Fruit fly (Drosophila melanogaster) whole organism, embryonic: ENCODE measurements around the gene GstD5.

Experiments used
- Ada2b ChIP-seq: fragments of 200-800 bp; sonication (Bioruptor generic); IDR thresholded peaks from 2 replicates; pipeline ENCODE4 v1.3.6; 2022; ENCODE audit warnings: missing biosample characterization, missing genetic modification characterization
- Bgb ChIP-seq: fragments of 200-800 bp; sonication (Bioruptor generic); IDR thresholded peaks from 2 replicates; pipeline ENCODE4 v1.3.6; 2022; ENCODE audit warnings: missing biosample characterization, missing genetic modification characterization; ENCODE audit not compliant: partially characterized antibody
- CG10274 ChIP-seq: fragments of 200-800 bp; sonication (Bioruptor generic); optimal IDR thresholded peaks from 3 replicates; lab custom pipeline; 2017; ENCODE audit warnings: missing biosample characterization, mild to moderate bottlenecking, missing genetic modification characterization
- CG11247 ChIP-seq: fragments of 200-800 bp; sonication (Bioruptor generic); IDR thresholded peaks from 2 replicates; pipeline ENCODE4 v1.3.6; 2022; ENCODE audit warnings: missing biosample characterization, missing genetic modification characterization
- CG11398 ChIP-seq: fragments of 200-800 bp; sonication (Bioruptor generic); optimal IDR thresholded peaks from 2 replicates; lab custom pipeline; 2016; ENCODE audit warnings: missing biosample characterization, missing genetic modification characterization
- CG12744 ChIP-seq: fragments of 200-800 bp; sonication (Bioruptor generic); optimal IDR thresholded peaks from 2 replicates; lab custom pipeline; 2016; ENCODE audit warnings: missing biosample characterization, missing genetic modification characterization
- CG13775 ChIP-seq: fragments of 200-800 bp; sonication (Bioruptor generic); optimal IDR thresholded peaks from 3 replicates; lab custom pipeline; 2017; ENCODE audit warnings: missing biosample characterization, mild to moderate bottlenecking, missing genetic modification characterization
- CG14441 ChIP-seq: fragments of 200-800 bp; sonication (Bioruptor generic); IDR thresholded peaks from 2 replicates; pipeline ENCODE4 v1.3.6; 2022; ENCODE audit warnings: missing biosample characterization, missing genetic modification characterization
- CG17359 ChIP-seq: fragments of 200-800 bp; sonication (Bioruptor generic); optimal IDR thresholded peaks from 3 replicates; lab custom pipeline; 2018; ENCODE audit warnings: missing biosample characterization, mild to moderate bottlenecking, missing genetic modification characterization, moderate library complexity
- CG2889 ChIP-seq: fragments of 200-800 bp; sonication (Bioruptor generic); IDR thresholded peaks from 3 replicates; pipeline ENCODE4 v1.3.6; 2022; ENCODE audit warnings: missing biosample characterization, missing genetic modification characterization
- CG4404 ChIP-seq: fragments of 200-800 bp; sonication (Bioruptor generic); IDR thresholded peaks from 2 replicates; pipeline ENCODE4 v1.3.6; 2022; ENCODE audit warnings: missing biosample characterization, missing genetic modification characterization
- CG4707 ChIP-seq: fragments of 200-800 bp; sonication (Bioruptor generic); optimal IDR thresholded peaks from 2 replicates; lab custom pipeline; 2018; ENCODE audit warnings: missing biosample characterization, mild to moderate bottlenecking, missing genetic modification characterization, moderate library complexity
- CG4730 ChIP-seq: fragments of 200-800 bp; sonication (Bioruptor generic); IDR thresholded peaks from 2 replicates; pipeline ENCODE4 v1.3.6; 2022; ENCODE audit warnings: missing biosample characterization, missing genetic modification characterization
- CG4820 ChIP-seq: fragments of 200-800 bp; sonication (Bioruptor generic); optimal IDR thresholded peaks from 3 replicates; lab custom pipeline; 2016; ENCODE audit warnings: missing biosample characterization, missing genetic modification characterization
- CG6272 ChIP-seq: fragments of 200-800 bp; sonication (Bioruptor generic); IDR thresholded peaks from 2 replicates; pipeline ENCODE4 v1.3.6; 2022; ENCODE audit warnings: missing biosample characterization, missing genetic modification characterization
- CG7987 ChIP-seq: fragments of 200-800 bp; sonication (Bioruptor generic); optimal IDR thresholded peaks from 2 replicates; lab custom pipeline; 2018; ENCODE audit warnings: missing biosample characterization, mild to moderate bottlenecking, missing genetic modification characterization, moderate library complexity
- CG8944 ChIP-seq: fragments of 200-800 bp; sonication (Bioruptor generic); optimal IDR thresholded peaks from 3 replicates; lab custom pipeline; 2016; ENCODE audit warnings: missing biosample characterization, missing genetic modification characterization
- CG9817 ChIP-seq: fragments of 200-800 bp; sonication (Bioruptor generic); optimal IDR thresholded peaks from 2 replicates; lab custom pipeline; 2018; ENCODE audit warnings: missing biosample characterization, mild to moderate bottlenecking, missing genetic modification characterization, moderate library complexity
- CG9876 ChIP-seq: fragments of 200-800 bp; sonication (Bioruptor generic); optimal IDR thresholded peaks from 2 replicates; lab custom pipeline; 2016; ENCODE audit warnings: missing biosample characterization, missing genetic modification characterization
- Dbx ChIP-seq: fragments of 200-800 bp; sonication (Bioruptor generic); IDR thresholded peaks from 3 replicates; pipeline ENCODE4 v1.3.6; 2022; ENCODE audit warnings: missing biosample characterization, missing genetic modification characterization
- Dek ChIP-seq: fragments of 200-800 bp; sonication (Bioruptor generic); optimal IDR thresholded peaks from 3 replicates; lab custom pipeline; 2019; ENCODE audit warnings: missing biosample characterization, mild to moderate bottlenecking, missing genetic modification characterization, moderate library complexity
- Fer3 ChIP-seq: fragments of 200-800 bp; sonication (Bioruptor generic); optimal IDR thresholded peaks from 2 replicates; lab custom pipeline; 2018; ENCODE audit warnings: missing biosample characterization, mild to moderate bottlenecking, missing genetic modification characterization, moderate library complexity
- HmgZ ChIP-seq: fragments of 200-800 bp; sonication (Bioruptor generic); optimal IDR thresholded peaks from 2 replicates; lab custom pipeline; 2018; ENCODE audit warnings: missing biosample characterization, mild to moderate bottlenecking, missing genetic modification characterization
- Hr3 ChIP-seq: fragments of 200-800 bp; sonication (Bioruptor generic); optimal IDR thresholded peaks from 3 replicates; lab custom pipeline; 2016; ENCODE audit warnings: missing biosample characterization, missing genetic modification characterization
- Hr51 ChIP-seq, 2 experiments: fragments of 200-800 bp; sonication (Bioruptor generic); optimal IDR thresholded peaks; 2 replicates in 1 of 2; 3 replicates in 1 of 2; lab custom pipeline; 2016 to 2018; ENCODE audit warnings: missing biosample characterization in 2 of 2, missing genetic modification characterization in 2 of 2, mild to moderate bottlenecking in 1 of 2, moderate library complexity in 1 of 2
- Jarid2 ChIP-seq: fragments of 200-800 bp; sonication (Bioruptor generic); optimal IDR thresholded peaks from 3 replicates; lab custom pipeline; 2017; ENCODE audit warnings: mild to moderate bottlenecking, missing biosample characterization, missing genetic modification reagents, missing genetic modification characterization
- Kr ChIP-seq: fragments of 200-800 bp; sonication (Bioruptor generic); optimal IDR thresholded peaks from 2 replicates; lab custom pipeline; 2017; ENCODE audit warnings: missing biosample characterization, mild to moderate bottlenecking, missing genetic modification characterization
- NC2α ChIP-seq: fragments of 200-800 bp; sonication (Bioruptor generic); optimal IDR thresholded peaks from 2 replicates; lab custom pipeline; 2016; ENCODE audit warnings: missing biosample characterization, missing genetic modification characterization
- Optix ChIP-seq: fragments of 200-800 bp; sonication (Bioruptor generic); IDR thresholded peaks from 3 replicates; pipeline ENCODE4 v1.3.6; 2022; ENCODE audit warnings: missing biosample characterization, missing genetic modification characterization
- Rx ChIP-seq: fragments of 200-800 bp; sonication (Bioruptor generic); IDR thresholded peaks from 2 replicates; pipeline ENCODE4 v1.3.6; 2022; ENCODE audit warnings: missing biosample characterization, missing genetic modification characterization
- Scr ChIP-seq: fragments of 200-800 bp; sonication (Bioruptor generic); IDR thresholded peaks from 2 replicates; pipeline ENCODE4 v1.3.6; 2022; ENCODE audit warnings: missing biosample characterization, missing genetic modification characterization; ENCODE audit not compliant: partially characterized antibody
- Side ChIP-seq: fragments of 200-800 bp; sonication (Bioruptor generic); optimal IDR thresholded peaks from 2 replicates; lab custom pipeline; 2016; ENCODE audit warnings: missing biosample characterization, missing genetic modification characterization
- Spps ChIP-seq: fragments of 200-800 bp; sonication (Bioruptor generic); optimal IDR thresholded peaks from 2 replicates; lab custom pipeline; 2018; ENCODE audit warnings: missing biosample characterization, mild to moderate bottlenecking, missing genetic modification characterization
- bsh ChIP-seq, 2 experiments: fragments of 200-800 bp; sonication (Bioruptor generic); optimal IDR thresholded peaks; 2 replicates each; lab custom pipeline; 2017 to 2018; ENCODE audit warnings: mild to moderate bottlenecking in 2 of 2, missing biosample characterization in 2 of 2, missing genetic modification characterization in 2 of 2, moderate library complexity in 1 of 2
- chif ChIP-seq, 2 experiments: fragments of 200-800 bp; sonication (Bioruptor generic); optimal IDR thresholded peaks; 3 replicates each; lab custom pipeline; 2016; ENCODE audit warnings: missing biosample characterization in 2 of 2, missing genetic modification characterization in 2 of 2
- crc ChIP-seq: fragments of 200-800 bp; sonication (Bioruptor generic); optimal IDR thresholded peaks from 2 replicates; lab custom pipeline; 2016; ENCODE audit warnings: missing biosample characterization, missing genetic modification characterization
- dmrt11E ChIP-seq: fragments of 200-800 bp; sonication (Bioruptor generic); optimal IDR thresholded peaks from 3 replicates; lab custom pipeline; 2018; ENCODE audit warnings: missing biosample characterization, mild to moderate bottlenecking, missing genetic modification characterization, moderate library complexity
- dpn ChIP-seq, 2 experiments: fragments of 200-800 bp; sonication (Bioruptor generic); optimal IDR thresholded peaks; 3 replicates each; lab custom pipeline; 2016; ENCODE audit warnings: missing biosample characterization in 2 of 2, missing genetic modification characterization in 2 of 2
- dysf ChIP-seq: fragments of 200-800 bp; sonication (Bioruptor generic); IDR thresholded peaks from 3 replicates; pipeline ENCODE4 v1.3.6; 2022; ENCODE audit warnings: missing biosample characterization, missing genetic modification characterization
- eyg ChIP-seq: fragments of 200-800 bp; sonication (Bioruptor generic); optimal IDR thresholded peaks from 3 replicates; lab custom pipeline; 2016; ENCODE audit warnings: missing biosample characterization, missing genetic modification characterization
- fd96Cb ChIP-seq: fragments of 200-800 bp; sonication (Bioruptor generic); optimal IDR thresholded peaks from 2 replicates; lab custom pipeline; 2018; ENCODE audit warnings: missing biosample characterization, mild to moderate bottlenecking, missing genetic modification characterization, moderate library complexity
- mld ChIP-seq: fragments of 200-800 bp; sonication (Bioruptor generic); IDR thresholded peaks from 3 replicates; pipeline ENCODE4 v1.3.6; 2022; ENCODE audit warnings: missing biosample characterization, missing genetic modification characterization; ENCODE audit not compliant: partially characterized antibody
- oc ChIP-seq: fragments of 200-800 bp; sonication (Bioruptor generic); optimal IDR thresholded peaks from 2 replicates; lab custom pipeline; 2018; ENCODE audit warnings: missing biosample characterization, mild to moderate bottlenecking, missing genetic modification characterization, moderate library complexity
- phol ChIP-seq: fragments of 200-800 bp; sonication (Bioruptor generic); optimal IDR thresholded peaks from 3 replicates; lab custom pipeline; 2018; ENCODE audit warnings: missing biosample characterization, mild to moderate bottlenecking, missing genetic modification characterization, moderate library complexity
- row ChIP-seq: fragments of 200-800 bp; sonication (Bioruptor generic); IDR thresholded peaks from 3 replicates; pipeline ENCODE4 v1.3.6; 2022; ENCODE audit warnings: missing biosample characterization, missing genetic modification characterization
- salm ChIP-seq: fragments of 200-800 bp; sonication (Bioruptor generic); optimal IDR thresholded peaks from 2 replicates; lab custom pipeline; 2018; ENCODE audit warnings: missing biosample characterization, mild to moderate bottlenecking, missing genetic modification characterization
- sima ChIP-seq: fragments of 200-800 bp; sonication (Bioruptor generic); optimal IDR thresholded peaks from 2 replicates; lab custom pipeline; 2016; ENCODE audit warnings: missing biosample characterization, missing genetic modification characterization
- sqz ChIP-seq: fragments of 200-800 bp; sonication (Bioruptor generic); optimal IDR thresholded peaks from 3 replicates; lab custom pipeline; 2018; ENCODE audit warnings: missing biosample characterization, mild to moderate bottlenecking, missing genetic modification characterization
- zen2 ChIP-seq: fragments of 200-800 bp; sonication (Bioruptor generic); IDR thresholded peaks from 3 replicates; pipeline ENCODE4 v1.3.6; 2022; ENCODE audit warnings: missing biosample characterization, missing genetic modification characterization; ENCODE audit not compliant: partially characterized antibody
- zf30C ChIP-seq: fragments of 200-800 bp; sonication (Bioruptor generic); optimal IDR thresholded peaks from 3 replicates; lab custom pipeline; 2018; ENCODE audit warnings: missing biosample characterization, mild to moderate bottlenecking, missing genetic modification characterization

Gene GstD5

dm6 chr3R:12422379-12422975 is 46.9 kb downstream of the GstD5 start, which contains the start of the genes Scgbeta and CG17202 (continued):
- TF ChIP-seq CG11247 (GFP tag; lab: Robert Waterston, UW) (no peak), dmrt11E (no peak), Side (GFP tag; lab: Kevin White, UChicago) (peak; percentile 11), CG2889 (GFP tag; lab: Robert Waterston, UW) (no peak), phol (peak; percentile 93), CG10274 (GFP tag; lab: Kevin White, UChicago) (no peak), CG4707 (GFP tag; lab: Kevin White, UChicago) (no peak), Bgb (GFP tag; lab: Robert Waterston, UW) (peak; percentile 33; the same call in 1 of the 2 replicates), Optix (GFP tag; lab: Robert Waterston, UW) (no peak), dysf (GFP tag; lab: Robert Waterston, UW) (no peak), CG9876 (no peak), CG17359 (tag; lab: Kevin White, UChicago) (no peak), Jarid2 (no peak), zen2 (no peak), Spps (tag; lab: Kevin White, UChicago) (no peak), crc (GFP tag; lab: Kevin White, UChicago) (no peak), CG14441 (GFP tag; lab: Robert Waterston, UW) (no peak), zf30C (no peak), CG7987 (GFP tag; lab: Kevin White, UChicago) (no peak), CG4404 (no peak), CG4820 (GFP tag; lab: Kevin White, UChicago) (no peak), mld (GFP tag; lab: Robert Waterston, UW) (no peak), Kr (no peak), CG8944 (GFP tag; lab: Kevin White, UChicago) (peak; percentile 25), salm (tag; lab: Kevin White, UChicago) (no peak), dpn (GFP tag; optimal IDR thresholded peaks at IDR 0.05; lab: Kevin White, UChicago) (peak in 1 of 2 experiments; percentile 17), CG12744 (GFP tag; lab: Kevin White, UChicago) (peak; percentile 32), sima (GFP tag; lab: Kevin White, UChicago) (no peak), CG11398 (peak; percentile 2), CG9817 (tag; lab: Kevin White, UChicago) (no peak), bsh (GFP tag; optimal IDR thresholded peaks at IDR 0.05; lab: Kevin White, UChicago) (no peak), Hr3 (GFP tag; lab: Kevin White, UChicago) (no peak), sqz (no peak), Dbx (0 out of 3 replicates have a peak, but pooled peaks have one; percentile 27), chif (GFP tag; optimal IDR thresholded peaks at IDR 0.05; lab: Kevin White, UChicago) (peak in 1 of 2 experiments; percentile 8), NC2α (GFP tag; lab: Kevin White, UChicago) (no peak), CG13775 (GFP tag; lab: Kevin White, UChicago) (no peak), CG4730 (GFP tag; lab: Robert Waterston, UW) (no peak), Scr (GFP tag; lab: Robert Waterston, UW) (no peak), CG6272 (GFP tag; lab: Robert Waterston, UW) (no peak), Ada2b (GFP tag; lab: Robert Waterston, UW) (0 out of 2 replicates have a peak, but pooled peaks have one; percentile 5), HmgZ (peak; percentile 62), Rx (GFP tag; lab: Robert Waterston, UW) (no peak), eyg (GFP tag; lab: Kevin White, UChicago) (no peak), row (GFP tag; lab: Robert Waterston, UW) (peak; percentile 89), Hr51 (GFP tag; optimal IDR thresholded peaks at IDR 0.05; lab: Kevin White, UChicago) (no peak), Fer3 (tag; lab: Kevin White, UChicago) (no peak), oc (no peak), Dek (peak; percentile 32), fd96Cb (tag; lab: Kevin White, UChicago) (no peak)
